Fruit fly (Drosophila melanogaster): ENCODE data around the gene CG5103.

dm6 chr3L:18266462-18266861 lies 27.6 kb downstream of the CG5103 start:
- no peak for TF ChIP-seq CTCF (optimal IDR thresholded peaks at IDR 0.05)
- no peak for TF ChIP-seq CG8478 (optimal IDR thresholded peaks at IDR 0.05)

All from S2 (cell line).